Fruit fly (Drosophila melanogaster) whole organism, adult: Measurements from ENCODE around the gene pxb.

Source experiments
- CG11617 ChIP-seq: fragments of 200-800 bp; sonication (Bioruptor generic); optimal IDR thresholded peaks from 2 replicates; lab custom pipeline; 2017; ENCODE audit warnings: mild to moderate bottlenecking, missing biosample characterization, missing genetic modification reagents, missing genetic modification characterization
- CG12768 ChIP-seq: fragments of 200-800 bp; sonication (Bioruptor generic); optimal IDR thresholded peaks from 2 replicates; lab custom pipeline; 2017; ENCODE audit warnings: missing biosample characterization, missing genetic modification characterization, mild to moderate bottlenecking, moderate library complexity, missing genetic modification reagents
- CG14711 ChIP-seq: fragments of 200-800 bp; sonication (Bioruptor generic); optimal IDR thresholded peaks from 2 replicates; lab custom pipeline; 2018; ENCODE audit warnings: missing biosample characterization, mild to moderate bottlenecking, missing genetic modification characterization, moderate library complexity
- CG1620 ChIP-seq: fragments of 200-800 bp; sonication (Bioruptor generic); optimal IDR thresholded peaks from 2 replicates; lab custom pipeline; 2016; ENCODE audit warnings: missing biosample characterization, missing genetic modification characterization
- CG33017 ChIP-seq: fragments of 200-800 bp; sonication (Bioruptor generic); optimal IDR thresholded peaks from 2 replicates; lab custom pipeline; 2018; ENCODE audit warnings: missing biosample characterization, mild to moderate bottlenecking, missing genetic modification characterization, moderate library complexity
- CG5204 ChIP-seq: fragments of 200-800 bp; sonication (Bioruptor generic); optimal IDR thresholded peaks from 2 replicates; lab custom pipeline; 2016; ENCODE audit warnings: missing biosample characterization, missing genetic modification characterization
- CG7045 ChIP-seq: fragments of 200-800 bp; sonication (Bioruptor generic); optimal IDR thresholded peaks from 2 replicates; lab custom pipeline; 2017; ENCODE audit warnings: missing biosample characterization, mild to moderate bottlenecking, missing genetic modification characterization
- CG7101 ChIP-seq: fragments of 200-800 bp; sonication (Bioruptor generic); optimal IDR thresholded peaks from 2 replicates; lab custom pipeline; 2018; ENCODE audit warnings: missing biosample characterization, mild to moderate bottlenecking, missing genetic modification characterization, moderate library complexity
- Clk ChIP-seq: fragments of 200-800 bp; sonication (Bioruptor generic); optimal IDR thresholded peaks from 2 replicates; lab custom pipeline; 2017; ENCODE audit warnings: missing biosample characterization, missing genetic modification characterization
- Crg-1 ChIP-seq: fragments of 200-800 bp; sonication (Bioruptor generic); optimal IDR thresholded peaks from 2 replicates; lab custom pipeline; 2016; ENCODE audit warnings: missing biosample characterization, missing genetic modification characterization
- Hr96 ChIP-seq: fragments of 200-800 bp; sonication (Bioruptor generic); optimal IDR thresholded peaks from 2 replicates; lab custom pipeline; 2016; ENCODE audit warnings: missing biosample characterization, missing genetic modification characterization
- Mnt ChIP-seq: fragments of 200-800 bp; sonication (Bioruptor generic); optimal IDR thresholded peaks from 2 replicates; lab custom pipeline; 2016; ENCODE audit warnings: missing biosample characterization, mild to moderate bottlenecking, missing genetic modification characterization
- bab1 ChIP-seq: fragments of 200-800 bp; sonication (Bioruptor generic); optimal IDR thresholded peaks from 3 replicates; lab custom pipeline; 2019; ENCODE audit warnings: missing biosample characterization, mild to moderate bottlenecking, missing genetic modification characterization, moderate library complexity
- cic ChIP-seq: fragments of 200-800 bp; sonication (Bioruptor generic); optimal IDR thresholded peaks from 2 replicates; lab custom pipeline; 2017; ENCODE audit warnings: missing biosample characterization, mild to moderate bottlenecking, missing genetic modification characterization, moderate library complexity
- cnc ChIP-seq, 2 experiments: fragments of >200 bp; optimal IDR thresholded peaks; 2 replicates each; lab custom pipeline; 2017
- kay ChIP-seq: fragments of 200-800 bp; sonication (Bioruptor generic); peaks from one replicate; lab custom pipeline; 2016; ENCODE audit warnings: missing biosample characterization, missing genetic modification characterization, borderline replicate concordance
- ovo ChIP-seq: fragments of 200-800 bp; sonication (Bioruptor generic); optimal IDR thresholded peaks from 2 replicates; lab custom pipeline; 2016; ENCODE audit warnings: missing biosample characterization, missing genetic modification characterization
- pad ChIP-seq: fragments of 200-800 bp; sonication (Bioruptor generic); optimal IDR thresholded peaks from 3 replicates; lab custom pipeline; 2017; ENCODE audit warnings: missing biosample characterization, missing genetic modification characterization, mild to moderate bottlenecking, moderate library complexity, missing genetic modification reagents
- tj ChIP-seq: fragments of 200-800 bp; sonication (Bioruptor generic); optimal IDR thresholded peaks from 3 replicates; lab custom pipeline; 2017; ENCODE audit warnings: missing biosample characterization, mild to moderate bottlenecking, missing genetic modification characterization, moderate library complexity
- toe ChIP-seq: fragments of 200-800 bp; sonication (Bioruptor generic); optimal IDR thresholded peaks from 2 replicates; lab custom pipeline; 2016; ENCODE audit warnings: missing biosample characterization, missing genetic modification characterization

The pxb gene

DNA sequence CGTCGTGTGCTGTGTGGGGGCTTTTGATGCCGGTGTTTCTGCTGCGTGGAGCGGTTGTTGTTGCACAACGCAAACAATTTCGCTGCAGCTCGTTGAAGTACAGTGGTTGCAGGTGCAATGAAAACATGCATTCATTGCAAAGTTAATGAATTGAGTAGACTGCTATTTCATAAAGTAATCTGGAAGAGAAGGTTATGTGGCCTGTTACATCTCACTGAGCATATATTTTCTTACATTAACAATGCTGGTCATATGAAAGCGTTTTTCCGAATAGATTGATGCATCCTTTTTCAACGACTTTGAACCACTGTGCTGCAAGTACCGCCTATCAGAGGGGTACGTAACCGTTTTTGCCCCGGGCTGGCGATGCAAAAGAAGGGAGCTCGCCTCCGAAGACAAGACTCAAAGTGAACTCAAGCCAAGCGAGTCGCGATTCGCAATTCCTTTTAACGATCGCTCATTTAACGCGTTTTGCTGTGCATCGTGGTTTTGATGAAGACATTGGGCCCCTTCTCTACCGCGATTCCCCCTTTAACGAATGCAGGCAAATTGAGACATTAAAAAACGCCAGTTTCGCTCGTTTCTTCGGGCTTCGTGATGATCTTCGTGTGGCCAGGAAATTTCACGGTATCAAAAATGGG lies 14.1 kb upstream of the pxb start:
- TF ChIP-seq tj (GFP tag; lab: Kevin White, UChicago) (no peak), CG7101 (tag; lab: Kevin White, UChicago) (no peak), CG7045 (GFP tag; lab: Kevin White, UChicago) (no peak), Crg-1 (GFP tag; lab: Kevin White, UChicago) (no peak), CG1620 (no peak), CG12768 (GFP tag; lab: Kevin White, UChicago) (no peak), ovo (no peak)

DNA sequence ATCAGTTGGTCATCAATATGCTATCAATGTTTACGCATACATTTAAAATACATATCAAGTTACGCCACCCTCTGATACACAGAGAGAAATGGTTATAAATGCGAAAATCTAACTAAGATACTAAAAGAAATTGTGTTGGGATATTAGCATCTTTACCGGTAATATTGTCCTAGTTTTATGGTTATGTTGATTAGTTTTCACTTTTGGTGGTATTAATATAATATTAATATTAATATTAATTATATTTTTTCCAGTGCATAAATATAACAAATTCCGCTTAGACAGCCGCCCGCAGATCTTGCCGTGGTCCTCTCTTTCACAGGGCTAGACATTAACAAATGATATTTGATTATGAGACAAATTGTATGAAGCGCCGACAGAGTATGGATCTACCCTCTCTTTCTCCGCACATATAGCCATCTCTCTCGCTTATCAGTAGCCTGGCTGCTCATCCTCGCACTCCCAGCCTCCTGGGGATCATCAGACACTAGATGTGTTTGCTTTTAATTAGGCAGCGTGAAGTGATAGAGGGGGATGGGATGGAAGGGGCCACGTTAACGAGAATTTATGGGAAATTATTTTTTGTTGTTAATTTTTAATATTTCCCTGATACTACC lies 13.2 kb upstream of the pxb start:
- TF ChIP-seq tj (GFP tag; lab: Kevin White, UChicago) (no peak), CG12768 (GFP tag; lab: Kevin White, UChicago) (no peak), cic (no peak), CG11617 (GFP tag; lab: Kevin White, UChicago) (no peak), CG1620 (no peak), toe (no peak), CG5204 (no peak), Mnt (GFP tag; lab: Kevin White, UChicago) (no peak), CG14711 (tag; lab: Kevin White, UChicago) (no peak)

DNA sequence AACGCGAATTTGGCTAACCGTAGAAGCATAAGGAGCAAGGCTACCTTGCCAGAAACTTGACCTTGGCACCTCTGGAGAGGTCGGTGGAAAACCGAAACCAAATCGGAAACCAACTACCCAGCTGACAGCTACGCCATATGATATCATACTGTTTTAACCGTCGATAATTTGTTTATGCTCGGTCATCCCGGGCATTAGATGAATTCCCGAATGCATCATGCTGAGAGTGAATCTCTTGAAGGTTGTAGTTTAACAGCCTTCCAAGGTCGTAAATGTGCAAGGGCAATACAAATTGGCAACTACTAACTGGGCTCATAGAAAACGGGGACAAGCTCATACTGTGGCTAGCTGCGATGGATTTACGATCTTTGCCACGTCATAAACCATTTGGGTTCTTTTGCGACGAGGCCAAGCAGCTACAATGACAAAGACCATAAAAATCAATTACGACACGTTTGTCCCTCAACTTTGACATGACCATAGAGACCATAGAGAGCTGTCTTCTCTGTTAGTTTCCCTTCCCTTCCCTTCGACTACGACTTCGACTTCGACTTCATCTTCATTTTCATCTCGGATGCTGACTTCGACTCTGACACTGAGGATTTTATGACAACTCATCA lies 12.1 kb upstream of the pxb start:
- no peak for TF ChIP-seq CG11617 (GFP tag; lab: Kevin White, UChicago)
- TF ChIP-seq ovo = no peak
- TF ChIP-seq CG33017 (tag; lab: Kevin White, UChicago) = no peak
- no peak for TF ChIP-seq tj (GFP tag; lab: Kevin White, UChicago)
- no peak for TF ChIP-seq cic
- no peak for TF ChIP-seq Clk (GFP tag; lab: Kevin White, UChicago)
- TF ChIP-seq toe = no peak
- TF ChIP-seq Crg-1 (GFP tag; lab: Kevin White, UChicago) = no peak
- no peak for TF ChIP-seq CG1620
- no peak for TF ChIP-seq cnc (optimal IDR thresholded peaks at IDR 0.05; lab: Kevin White, UChicago)

DNA sequence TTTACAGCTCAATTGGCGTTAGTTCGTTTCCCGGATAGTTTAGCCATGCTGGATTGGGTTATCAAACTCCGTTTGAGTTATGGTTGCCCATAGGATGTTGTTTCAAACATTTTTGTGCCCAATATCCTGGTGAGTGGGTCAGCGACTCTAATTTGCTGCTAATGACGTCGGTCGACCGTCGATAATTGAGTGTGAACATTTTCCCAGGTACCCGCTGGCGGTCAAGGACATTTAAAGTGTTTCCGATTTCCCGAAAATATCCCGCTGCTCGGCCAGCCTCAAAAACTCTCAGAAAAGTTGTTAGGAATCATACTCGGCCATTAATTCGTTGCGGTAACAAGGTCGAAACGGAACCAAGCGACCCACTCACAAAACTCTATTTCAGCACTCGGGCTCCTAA lies 11.1 kb upstream of the pxb start:
- no peak for TF ChIP-seq CG12768 (GFP tag; lab: Kevin White, UChicago)
- no peak for TF ChIP-seq CG5204
- TF ChIP-seq CG33017 (tag; lab: Kevin White, UChicago) = no peak
- no peak for TF ChIP-seq Mnt (GFP tag; lab: Kevin White, UChicago)
- TF ChIP-seq ovo = no peak
- TF ChIP-seq pad (GFP tag; lab: Kevin White, UChicago) = no peak
- no peak for TF ChIP-seq bab1 (GFP tag; lab: Kevin White, UChicago)
- TF ChIP-seq CG1620 = no peak
- TF ChIP-seq Hr96 = no peak
- no peak for TF ChIP-seq tj (GFP tag; lab: Kevin White, UChicago)
- TF ChIP-seq Clk (GFP tag; lab: Kevin White, UChicago) = no peak
- TF ChIP-seq CG7045 (GFP tag; lab: Kevin White, UChicago) = no peak
- TF ChIP-seq toe = no peak
- no peak for TF ChIP-seq cnc (optimal IDR thresholded peaks at IDR 0.05; lab: Kevin White, UChicago)
- TF ChIP-seq cic = no peak
- TF ChIP-seq CG14711 (tag; lab: Kevin White, UChicago) = no peak

DNA sequence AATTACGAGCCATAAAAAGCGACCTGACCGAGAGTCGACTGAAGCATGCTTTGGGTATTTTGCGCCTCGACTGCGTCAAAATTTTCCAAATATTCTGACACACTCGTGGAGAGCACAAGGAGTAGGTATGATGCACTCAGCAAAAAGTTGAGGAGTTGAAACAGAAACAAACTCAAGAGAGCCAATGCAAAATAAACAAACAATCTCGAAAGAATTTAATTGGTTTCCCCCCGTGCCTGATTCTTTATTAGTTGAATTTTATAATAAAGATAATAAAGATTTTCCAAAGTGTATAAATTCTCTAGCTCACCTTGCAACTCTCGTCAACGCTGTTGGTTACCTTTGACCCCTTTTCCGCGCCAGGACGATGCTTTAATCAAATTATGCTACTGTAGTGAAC lies 10.6 kb upstream of the pxb start:
- TF ChIP-seq cnc (optimal IDR thresholded peaks at IDR 0.05; lab: Kevin White, UChicago) = no peak
- TF ChIP-seq CG12768 (GFP tag; lab: Kevin White, UChicago) = no peak
- no peak for TF ChIP-seq CG33017 (tag; lab: Kevin White, UChicago)
- TF ChIP-seq CG14711 (tag; lab: Kevin White, UChicago) = no peak
- no peak for TF ChIP-seq CG5204
- TF ChIP-seq Hr96 = no peak
- no peak for TF ChIP-seq tj (GFP tag; lab: Kevin White, UChicago)
- peak; percentile 14 for TF ChIP-seq kay (GFP tag; lab: Kevin White, UChicago)

DNA sequence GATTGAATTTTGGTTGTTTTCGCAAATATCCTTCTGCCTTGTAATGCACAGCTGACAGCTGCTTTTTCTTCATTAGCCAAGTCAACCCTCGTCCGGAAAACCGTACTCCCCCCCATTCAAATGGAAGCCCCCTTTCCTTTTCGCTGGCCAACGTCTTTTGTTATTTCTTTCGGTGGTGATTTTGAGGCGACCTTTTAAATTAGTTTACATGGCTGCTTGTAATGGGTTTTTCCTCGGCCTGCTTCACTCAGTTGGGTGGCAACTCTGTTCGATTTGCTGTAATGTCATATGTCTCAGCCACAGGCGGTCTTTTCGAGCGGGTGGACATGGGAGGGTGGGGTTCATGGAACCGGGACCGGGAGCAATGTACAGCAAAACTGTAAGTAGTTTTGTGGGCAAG lies 5.5 kb upstream of the pxb start:
- TF ChIP-seq CG33017 (tag; lab: Kevin White, UChicago) (no peak), Clk (GFP tag; lab: Kevin White, UChicago) (no peak), Hr96 (no peak), CG5204 (no peak), CG11617 (GFP tag; lab: Kevin White, UChicago) (no peak), cic (no peak), CG12768 (GFP tag; lab: Kevin White, UChicago) (no peak), tj (GFP tag; lab: Kevin White, UChicago) (no peak)
